Worm (Caenorhabditis elegans) whole organism, L4 larva: ENCODE measurements around the gene eif-3.B.

Experiments used
- F37D6.2 ChIP-seq: sonication (generic microtip); optimal IDR thresholded peaks from 2 replicates; lab custom pipeline; 2016; ENCODE audit warnings: mild to moderate bottlenecking, missing genetic modification characterization, missing compliant biosample characterization
- F49E8.2 ChIP-seq: sonication (generic microtip); optimal IDR thresholded peaks from 2 replicates; lab custom pipeline; 2016; ENCODE audit warnings: missing compliant biosample characterization, mild to moderate bottlenecking, missing genetic modification characterization, borderline replicate concordance
- R02D3.7 ChIP-seq: fragments of 150-350 bp; sonication (generic microtip); optimal IDR thresholded peaks from 3 replicates; lab custom pipeline; 2014; ENCODE audit warnings: missing biosample characterization, missing genetic modification characterization
- T26A8.4 ChIP-seq: fragments of 200-800 bp; sonication (Bioruptor generic); IDR thresholded peaks from 2 replicates; pipeline ENCODE4 v1.3.6; 2022; ENCODE audit warnings: missing genetic modification characterization, missing compliant biosample characterization
- Y105C5A.15 ChIP-seq: fragments of 200-800 bp; sonication (Bioruptor generic); IDR thresholded peaks from 2 replicates; pipeline ENCODE4 v1.3.6; 2022; ENCODE audit warnings: missing genetic modification characterization, missing compliant biosample characterization
- Y75B8A.6 ChIP-seq: fragments of 200-800 bp; sonication (Bioruptor generic); IDR thresholded peaks from 2 replicates; pipeline ENCODE4 v1.3.6; 2022; ENCODE audit warnings: missing genetic modification reagents, missing genetic modification characterization, missing compliant biosample characterization
- ZK546.5 ChIP-seq, 2 experiments: sonication (generic microtip); optimal IDR thresholded peaks; 2 replicates each; lab custom pipeline; 2017; ENCODE audit warnings: missing biosample characterization in 2 of 2, missing genetic modification characterization in 2 of 2
- aha-1 ChIP-seq: fragments of 150-350 bp; peaks from one replicate; lab custom pipeline; 2014; ENCODE audit warnings: missing biosample characterization, missing genetic modification characterization
- aly-2 ChIP-seq: sonication (generic microtip); optimal IDR thresholded peaks from 2 replicates; lab custom pipeline; 2018; ENCODE audit warnings: missing biosample characterization, missing genetic modification characterization
- arid-1 ChIP-seq: fragments of 200-800 bp; sonication (Bioruptor generic); conservative IDR thresholded peaks from 2 replicates; pipeline ENCODE4 v1.3.6; 2022; ENCODE audit warnings: missing genetic modification reagents, missing genetic modification characterization, missing compliant biosample characterization
- attf-4 ChIP-seq: sonication (generic microtip); optimal IDR thresholded peaks from 3 replicates; lab custom pipeline; 2017; ENCODE audit warnings: missing biosample characterization, missing genetic modification characterization
- ceh-32 ChIP-seq: sonication (generic microtip); optimal IDR thresholded peaks from 2 replicates; lab custom pipeline; 2016; ENCODE audit warnings: mild to moderate bottlenecking, missing genetic modification characterization, missing compliant biosample characterization; ENCODE audit not compliant: poor library complexity
- daf-12 ChIP-seq: fragments of 150-350 bp; optimal IDR thresholded peaks from 2 replicates; lab custom pipeline; 2014; ENCODE audit warnings: missing biosample characterization, missing genetic modification reagents, missing genetic modification characterization
- daf-8 ChIP-seq: fragments of 200-800 bp; sonication (Bioruptor generic); IDR thresholded peaks from 2 replicates; pipeline ENCODE4 v1.3.6; 2022; ENCODE audit warnings: missing genetic modification characterization, missing compliant biosample characterization
- dmd-8 ChIP-seq: fragments of 200-800 bp; sonication (Bioruptor generic); IDR thresholded peaks from 2 replicates; pipeline ENCODE4 v1.3.6; 2022; ENCODE audit warnings: missing genetic modification characterization, missing compliant biosample characterization
- duxl-1 ChIP-seq: sonication (generic microtip); optimal IDR thresholded peaks from 2 replicates; lab custom pipeline; 2016; ENCODE audit warnings: mild to moderate bottlenecking, missing genetic modification characterization, moderate library complexity, missing compliant biosample characterization; ENCODE audit not compliant: poor library complexity
- dve-1 ChIP-seq: sonication (generic microtip); optimal IDR thresholded peaks from 2 replicates; lab custom pipeline; 2017; ENCODE audit warnings: antibody characterized with exemption, mild to moderate bottlenecking, missing genetic modification characterization, missing compliant biosample characterization; ENCODE audit not compliant: insufficient read depth
- egl-27 ChIP-seq: sonication (generic microtip); optimal IDR thresholded peaks from 3 replicates; lab custom pipeline; 2017; ENCODE audit warnings: missing biosample characterization, missing genetic modification reagents, missing genetic modification characterization
- egl-43 ChIP-seq: fragments of 200-800 bp; sonication (Bioruptor generic); IDR thresholded peaks from 2 replicates; pipeline ENCODE4 v1.3.6; 2022; ENCODE audit warnings: missing genetic modification reagents, missing genetic modification characterization, missing compliant biosample characterization
- fos-1 ChIP-seq: fragments of 150-350 bp; optimal IDR thresholded peaks from 2 replicates; lab custom pipeline; 2014; ENCODE audit warnings: missing biosample characterization, missing genetic modification characterization
- gei-8 ChIP-seq: fragments of 200-800 bp; sonication (Bioruptor generic); optimal IDR thresholded peaks from 2 replicates; lab custom pipeline; 2018; ENCODE audit warnings: mild to moderate bottlenecking, missing genetic modification characterization, missing compliant biosample characterization
- hlh-11 ChIP-seq: fragments of 200-800 bp; sonication (Bioruptor generic); optimal IDR thresholded peaks from 2 replicates; lab custom pipeline; 2018; ENCODE audit warnings: mild to moderate bottlenecking, missing genetic modification characterization, missing compliant biosample characterization
- hlh-30 ChIP-seq: sonication (generic microtip); optimal IDR thresholded peaks from 2 replicates; lab custom pipeline; 2017; ENCODE audit warnings: antibody characterized with exemption, mild to moderate bottlenecking, missing genetic modification characterization, missing compliant biosample characterization; ENCODE audit not compliant: insufficient read depth
- jun-1 ChIP-seq: fragments of 150-350 bp; optimal IDR thresholded peaks from 2 replicates; lab custom pipeline; 2014; ENCODE audit warnings: missing biosample characterization, missing genetic modification reagents, missing genetic modification characterization
- lim-7 ChIP-seq: fragments of 200-800 bp; sonication (Bioruptor generic); IDR thresholded peaks from 2 replicates; pipeline ENCODE4 v1.3.6; 2022; ENCODE audit warnings: missing genetic modification characterization, missing compliant biosample characterization
- lin-1 ChIP-seq: fragments of 200-800 bp; sonication (Bioruptor generic); IDR thresholded peaks from 2 replicates; pipeline ENCODE4 v1.3.6; 2022; ENCODE audit warnings: missing genetic modification reagents, missing genetic modification characterization, missing compliant biosample characterization
- lin-13 ChIP-seq: fragments of 150-350 bp; optimal IDR thresholded peaks from 2 replicates; lab custom pipeline; 2014; ENCODE audit warnings: missing biosample characterization, missing genetic modification reagents, missing genetic modification characterization
- lin-15B ChIP-seq: fragments of 150-350 bp; sonication (generic microtip); optimal IDR thresholded peaks from 3 replicates; lab custom pipeline; 2014; ENCODE audit warnings: missing biosample characterization, missing genetic modification characterization
- lin-29 ChIP-seq: fragments of 200-800 bp; sonication (Bioruptor generic); IDR thresholded peaks from 2 replicates; pipeline ENCODE4 v1.3.6; 2022; ENCODE audit warnings: missing genetic modification reagents, missing genetic modification characterization, missing compliant biosample characterization
- madf-5 ChIP-seq, 2 experiments: fragments of 200-800 bp; sonication (Bioruptor generic); IDR thresholded peaks; 2 replicates each; pipeline ENCODE4 v1.3.6; 2022; ENCODE audit warnings: missing compliant biosample characterization in 2 of 2, missing genetic modification characterization in 2 of 2
- madf-9 ChIP-seq: fragments of 200-800 bp; sonication (Bioruptor generic); conservative IDR thresholded peaks from 2 replicates; pipeline ENCODE4 v1.3.6; 2022; ENCODE audit warnings: missing genetic modification reagents, missing genetic modification characterization, missing compliant biosample characterization
- mdl-1 ChIP-seq, 2 experiments: fragments of 150-350 bp in 1 of 2; sonication (generic microtip) in 1 of 2; optimal IDR thresholded peaks; 2 replicates each; lab custom pipeline; 2014 to 2017; ENCODE audit warnings: missing biosample characterization in 2 of 2, missing genetic modification characterization in 2 of 2
- mdt-29 ChIP-seq: fragments of 200-800 bp; sonication (Bioruptor generic); IDR thresholded peaks from 2 replicates; pipeline ENCODE4 v1.3.6; 2022; ENCODE audit warnings: missing genetic modification reagents, missing genetic modification characterization, missing compliant biosample characterization
- mxl-2 ChIP-seq: fragments of 200-800 bp; sonication (Bioruptor generic); conservative IDR thresholded peaks from 2 replicates; pipeline ENCODE4 v1.3.6; 2022; ENCODE audit warnings: missing genetic modification reagents, missing genetic modification characterization, missing compliant biosample characterization
- nhr-10 ChIP-seq: fragments of 150-350 bp; optimal IDR thresholded peaks from 2 replicates; lab custom pipeline; 2014; ENCODE audit warnings: missing biosample characterization, missing genetic modification characterization
- nhr-11 ChIP-seq: fragments of 150-350 bp; optimal IDR thresholded peaks from 2 replicates; lab custom pipeline; 2014; ENCODE audit warnings: missing biosample characterization, missing genetic modification characterization
- nhr-41 ChIP-seq: fragments of 200-800 bp; sonication (Bioruptor generic); IDR thresholded peaks from 2 replicates; pipeline ENCODE4 v1.3.6; 2022; ENCODE audit warnings: missing genetic modification reagents, missing genetic modification characterization, missing compliant biosample characterization
- nhr-42 ChIP-seq: fragments of 200-800 bp; sonication (Bioruptor generic); IDR thresholded peaks from 2 replicates; pipeline ENCODE4 v1.3.6; 2022; ENCODE audit warnings: missing genetic modification characterization, missing compliant biosample characterization
- nhr-6 ChIP-seq: fragments of 150-350 bp; optimal IDR thresholded peaks from 2 replicates; lab custom pipeline; 2014; ENCODE audit warnings: missing biosample characterization, missing genetic modification characterization
- nhr-76 ChIP-seq: fragments of 150-350 bp; optimal IDR thresholded peaks from 2 replicates; lab custom pipeline; 2014; ENCODE audit warnings: missing biosample characterization, missing genetic modification characterization
- nhr-77 ChIP-seq: fragments of 150-350 bp; optimal IDR thresholded peaks from 2 replicates; lab custom pipeline; 2014; ENCODE audit warnings: missing biosample characterization, missing genetic modification characterization
- saeg-2 ChIP-seq: fragments of 200-800 bp; sonication (Bioruptor generic); IDR thresholded peaks from 2 replicates; pipeline ENCODE4 v1.3.6; 2022; ENCODE audit warnings: missing genetic modification reagents, missing genetic modification characterization, missing compliant biosample characterization
- skn-1 ChIP-seq: fragments of 150-350 bp; optimal IDR thresholded peaks from 2 replicates; lab custom pipeline; 2014; ENCODE audit warnings: missing biosample characterization, missing genetic modification characterization
- snpc-1.2 ChIP-seq: fragments of 200-800 bp; sonication (Bioruptor generic); IDR thresholded peaks from 2 replicates; pipeline ENCODE4 v1.3.6; 2022; ENCODE audit warnings: missing genetic modification reagents, missing genetic modification characterization, missing compliant biosample characterization
- spr-3 ChIP-seq: fragments of 200-800 bp; sonication (Bioruptor generic); optimal IDR thresholded peaks from 2 replicates; lab custom pipeline; 2018; ENCODE audit warnings: mild to moderate bottlenecking, missing genetic modification characterization, missing compliant biosample characterization
- tra-1 ChIP-seq: fragments of 200-800 bp; sonication (Bioruptor generic); IDR thresholded peaks from 2 replicates; pipeline ENCODE4 v1.3.6; 2022; ENCODE audit warnings: missing genetic modification reagents, missing genetic modification characterization, missing compliant biosample characterization
- unc-130 ChIP-seq: sonication (generic microtip); optimal IDR thresholded peaks from 2 replicates; lab custom pipeline; 2016; ENCODE audit warnings: missing genetic modification reagents, missing genetic modification characterization, missing compliant biosample characterization
- unc-62 ChIP-seq, 3 experiments: fragments of 150-350 bp in 1 of 3; sonication (generic microtip); optimal IDR thresholded peaks in 2 of 3; peaks in 1 of 3; 1 replicate in 1 of 3; 2 replicates in 2 of 3; lab custom pipeline; 2014 to 2017; ENCODE audit warnings: missing biosample characterization in 3 of 3, missing genetic modification characterization in 3 of 3, missing genetic modification reagents in 3 of 3, missing genotype in 1 of 3
- vab-7 ChIP-seq: fragments of 200-800 bp; sonication (Bioruptor generic); IDR thresholded peaks from 2 replicates; pipeline ENCODE4 v1.3.6; 2022; ENCODE audit warnings: missing genetic modification reagents, missing genetic modification characterization, missing compliant biosample characterization
- zip-2 ChIP-seq: fragments of 150-350 bp; optimal IDR thresholded peaks from 2 replicates; lab custom pipeline; 2014; ENCODE audit warnings: missing biosample characterization, missing genetic modification characterization
- ztf-11 ChIP-seq: fragments of 150-350 bp; optimal IDR thresholded peaks from 2 replicates; lab custom pipeline; 2014; ENCODE audit warnings: missing biosample characterization, missing genetic modification characterization

The eif-3.B gene

ce11 chrII:14801086-14801531 is 5.9 kb downstream of the eif-3.B start:
- TF ChIP-seq attf-4 (tag; lab: Kevin White, UChicago), result no peak
- TF ChIP-seq mxl-2, result no peak
- no peak for TF ChIP-seq jun-1 (tag; lab: Kevin White, UChicago)
- peak; percentile 47 for TF ChIP-seq hlh-11 (tag; lab: Kevin White, UChicago)
- TF ChIP-seq nhr-11, result no peak
- no peak for TF ChIP-seq daf-12
- TF ChIP-seq duxl-1 (tag; lab: Kevin White, UChicago), result peak; percentile 32
- TF ChIP-seq Y105C5A.15 (GFP tag; lab: Robert Waterston, UW), result no peak
- TF ChIP-seq dve-1 (tag; lab: Kevin White, UChicago), result peak; percentile 76
- no peak for TF ChIP-seq mdl-1 (tag; optimal IDR thresholded peaks at IDR 0.05; lab: Kevin White, UChicago)
- TF ChIP-seq fos-1 (tag; lab: Kevin White, UChicago), result no peak
- no peak for TF ChIP-seq lin-15B
- TF ChIP-seq snpc-1.2 (GFP tag; lab: Robert Waterston, UW), result no peak
- peak; percentile 50 for TF ChIP-seq hlh-30
- no peak for TF ChIP-seq madf-5 (GFP tag; IDR thresholded peaks at IDR 0.05; lab: Robert Waterston, UW)
- peak; percentile 59; the same call in 1 of the 2 replicates for TF ChIP-seq dmd-8 (GFP tag; lab: Robert Waterston, UW)
- no peak for TF ChIP-seq ZK546.5 (tag; optimal IDR thresholded peaks at IDR 0.05; lab: Kevin White, UChicago)
- peak; percentile 75 for TF ChIP-seq aha-1 (tag; lab: Kevin White, UChicago)
- TF ChIP-seq lin-13 (GFP tag; lab: Kevin White, UChicago), result peak; percentile 48
- peak; percentile 68 for TF ChIP-seq egl-43 (GFP tag; lab: Robert Waterston, UW)
- TF ChIP-seq saeg-2 (GFP tag; lab: Robert Waterston, UW), result no peak
- TF ChIP-seq ceh-32, result no peak
- no peak for TF ChIP-seq aly-2 (tag; lab: Kevin White, UChicago)
- TF ChIP-seq mdt-29 (GFP tag; lab: Robert Waterston, UW), result peak; percentile 50; the same call in 1 of the 2 replicates
- peak; percentile 53; the same call in 1 of the 2 replicates for TF ChIP-seq vab-7
- peak; percentile 54 for TF ChIP-seq nhr-77 (tag; lab: Kevin White, UChicago)
- TF ChIP-seq nhr-10, result no peak
- TF ChIP-seq unc-130, result no peak
- TF ChIP-seq lim-7 (GFP tag; lab: Robert Waterston, UW), result peak; percentile 59; the same call in 1 of the 2 replicates
- TF ChIP-seq daf-8 (GFP tag; lab: Robert Waterston, UW), result no peak
- no peak for TF ChIP-seq gei-8
- peak; percentile 86 for TF ChIP-seq nhr-42 (GFP tag; lab: Robert Waterston, UW)
- TF ChIP-seq egl-27 (tag; lab: Kevin White, UChicago), result no peak
- TF ChIP-seq spr-3 (GFP tag; lab: Kevin White, UChicago), result no peak
- TF ChIP-seq R02D3.7 (tag; lab: Kevin White, UChicago), result no peak
- TF ChIP-seq madf-9 (GFP tag; lab: Robert Waterston, UW), result 0 out of 2 replicates have a peak, but pooled peaks have one; percentile 63
- TF ChIP-seq nhr-41 (GFP tag; lab: Robert Waterston, UW), result 0 out of 2 replicates have a peak, but pooled peaks have one; percentile 33
- no peak for TF ChIP-seq lin-29
- peak; percentile 86 for TF ChIP-seq T26A8.4 (GFP tag; lab: Robert Waterston, UW)
- TF ChIP-seq skn-1 (tag; lab: Kevin White, UChicago), result no peak
- TF ChIP-seq unc-62 (GFP tag; optimal IDR thresholded peaks at IDR 0.05 in 1 of 2; lab: Kevin White, UChicago), result peak in 1 of 2 experiments; percentile 25
- no peak for TF ChIP-seq unc-62 (tag; optimal IDR thresholded peaks at IDR 0.05; lab: Kevin White, UChicago)
- no peak for TF ChIP-seq nhr-76 (tag; lab: Kevin White, UChicago)
- peak; percentile 63 for TF ChIP-seq arid-1 (GFP tag; lab: Robert Waterston, UW)
- TF ChIP-seq nhr-6 (tag; lab: Kevin White, UChicago), result no peak
- TF ChIP-seq F37D6.2 (tag; lab: Kevin White, UChicago), result peak; percentile 72
- TF ChIP-seq lin-1 (GFP tag; lab: Robert Waterston, UW), result peak; percentile 63; the same call in 1 of the 2 replicates
- no peak for TF ChIP-seq ztf-11 (tag; lab: Kevin White, UChicago)
- TF ChIP-seq tra-1, result no peak
- TF ChIP-seq Y75B8A.6, result no peak
- TF ChIP-seq zip-2, result peak; percentile 39
- no peak for TF ChIP-seq F49E8.2 (tag; lab: Kevin White, UChicago)
